Fruit fly (Drosophila melanogaster): ENCODE results near the gene CG11779.

Gene CG11779

dm6 chr3R:19182848-19183247 is 23.2 kb upstream of the CG11779 start (continued):
- TF ChIP-seq CG9817 (tag; optimal IDR thresholded peaks at IDR 0.05) (no peak), CG12071 (GFP tag; optimal IDR thresholded peaks at IDR 0.05) (peak; percentile 4), kni (GFP tag; optimal IDR thresholded peaks at IDR 0.05) (peak; percentile 86), D (optimal IDR thresholded peaks at IDR 0.05) (no peak), D (GFP tag; optimal IDR thresholded peaks at IDR 0.05) (peak; percentile 56), CG17912 (GFP tag; optimal IDR thresholded peaks at IDR 0.05) (no peak), CG4328 (GFP tag; optimal IDR thresholded peaks at IDR 0.05) (no peak), zfh2 (GFP tag; optimal IDR thresholded peaks at IDR 0.05) (no peak), E2f1 (GFP tag; IDR thresholded peaks at IDR 0.05) (no peak), wor (GFP tag; IDR thresholded peaks at IDR 0.05) (no peak), Jarid2 (GFP tag; optimal IDR thresholded peaks at IDR 0.05) (peak; percentile 24), cas (GFP tag; IDR thresholded peaks at IDR 0.05) (no peak), CkIIα-i1 (GFP tag; IDR thresholded peaks at IDR 0.05) (no peak), CG7745 (tag; optimal IDR thresholded peaks at IDR 0.05) (no peak), vvl (GFP tag; IDR thresholded peaks at IDR 0.05) (peak; percentile 25; the same call in 1 of the 2 replicates), gsb-n (tag; optimal IDR thresholded peaks at IDR 0.05) (peak; percentile 18), CG30020 (tag; optimal IDR thresholded peaks at IDR 0.05) (no peak), amos (GFP tag; IDR thresholded peaks at IDR 0.05; ENCODE audit: partially characterized antibody) (no peak), Ravus (GFP tag; IDR thresholded peaks at IDR 0.05) (no peak), sob (GFP tag; IDR thresholded peaks at IDR 0.05) (no peak), CG31365 (tag; optimal IDR thresholded peaks at IDR 0.05) (no peak), gsb (GFP tag; IDR thresholded peaks at IDR 0.05) (no peak), CG12236 (GFP tag; optimal IDR thresholded peaks at IDR 0.05) (no peak), CG11504 (tag; optimal IDR thresholded peaks at IDR 0.05) (peak; percentile 10), toy (GFP tag; IDR thresholded peaks at IDR 0.05) (no peak), NFAT (GFP tag; IDR thresholded peaks at IDR 0.05) (no peak), CG4707 (GFP tag; optimal IDR thresholded peaks at IDR 0.05) (peak; percentile 31), zf30C (GFP tag; optimal IDR thresholded peaks at IDR 0.05) (no peak), CG13624 (GFP tag; optimal IDR thresholded peaks at IDR 0.05) (no peak), sc (optimal IDR thresholded peaks at IDR 0.05) (no peak), sc (GFP tag; optimal IDR thresholded peaks at IDR 0.05) (peak; percentile 18), CG6254 (GFP tag; optimal IDR thresholded peaks at IDR 0.05) (no peak), twi (tag; optimal IDR thresholded peaks at IDR 0.05) (no peak), nau (GFP tag; optimal IDR thresholded peaks at IDR 0.05) (peak; percentile 28), CG14860 (GFP tag; IDR thresholded peaks at IDR 0.05; ENCODE audit: partially characterized antibody) (no peak), NfI (GFP tag; optimal IDR thresholded peaks at IDR 0.05) (no peak), CG9727 (GFP tag; optimal IDR thresholded peaks at IDR 0.05) (no peak), CG11456 (GFP tag; IDR thresholded peaks at IDR 0.05) (no peak), Ssrp (tag; optimal IDR thresholded peaks at IDR 0.05) (no peak), CG10431 (GFP tag; optimal IDR thresholded peaks at IDR 0.05) (no peak), CG18262 (tag; optimal IDR thresholded peaks at IDR 0.05) (no peak), Camta (GFP tag; optimal IDR thresholded peaks at IDR 0.05) (no peak), wek (GFP tag; optimal IDR thresholded peaks at IDR 0.05) (peak; percentile 49), kay (GFP tag; optimal IDR thresholded peaks at IDR 0.05) (no peak), Blimp-1 (GFP tag; optimal IDR thresholded peaks at IDR 0.05) (peak; percentile 92), org-1 (GFP tag; optimal IDR thresholded peaks at IDR 0.05) (peak; percentile 25), HLH3B (GFP tag; IDR thresholded peaks at IDR 0.05) (peak; percentile 37; the same call in 1 of the 2 replicates), CG3407 (GFP tag; optimal IDR thresholded peaks at IDR 0.05) (peak; percentile 74), bbx (GFP tag; IDR thresholded peaks at IDR 0.05; ENCODE audit: partially characterized antibody) (no peak), sens (GFP tag) (peak; percentile 63), CG15601 (tag; optimal IDR thresholded peaks at IDR 0.05) (peak; percentile 10), Hand (GFP tag; optimal IDR thresholded peaks at IDR 0.05) (no peak)

Data from whole organism, embryonic.